Fruit fly (Drosophila melanogaster): Measurements from ENCODE around the gene SWIP.

The SWIP gene

DNA sequence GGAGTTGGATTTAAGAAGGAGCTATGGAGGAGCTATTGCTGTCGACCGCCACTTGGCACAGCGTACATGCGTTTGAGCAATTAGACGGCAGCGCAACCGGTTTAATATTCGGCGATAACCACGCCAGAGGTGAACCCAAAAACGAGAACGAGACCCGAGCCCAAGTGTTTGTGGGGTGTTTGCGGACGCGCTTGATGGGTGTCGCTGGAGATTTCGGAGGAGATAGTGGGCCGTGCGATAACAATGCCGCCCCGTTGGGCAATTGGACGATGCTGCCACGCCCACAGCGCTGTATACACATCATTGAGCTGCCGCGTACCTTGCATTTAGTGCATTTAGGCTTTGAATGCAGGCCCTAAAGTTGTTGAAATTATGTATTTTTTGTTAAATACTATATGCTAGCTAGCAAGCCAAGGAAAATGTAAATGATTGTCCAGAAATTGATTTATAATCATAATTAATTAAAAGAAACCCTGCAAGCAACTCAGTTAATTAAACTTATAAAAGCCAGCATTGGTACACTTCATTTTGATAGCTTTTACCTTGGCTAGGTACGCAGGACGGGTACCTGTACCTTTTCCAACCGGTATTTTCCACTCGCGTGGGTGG, 5.1 kb upstream of the SWIP start, which contains the start of gene Had1 (continued):
- no peak for TF ChIP-seq CG6272 (GFP tag; IDR thresholded peaks at IDR 0.05)
- peak; percentile 3 for TF ChIP-seq MESR4 (GFP tag; optimal IDR thresholded peaks at IDR 0.05)
- peak; percentile 22 for TF ChIP-seq HmgZ (tag; optimal IDR thresholded peaks at IDR 0.05)
- peak; percentile 43; the same call in 1 of the 2 replicates for TF ChIP-seq Rfx (GFP tag; IDR thresholded peaks at IDR 0.05)
- no peak for TF ChIP-seq CG10274 (GFP tag; optimal IDR thresholded peaks at IDR 0.05)
- TF ChIP-seq Side (GFP tag; optimal IDR thresholded peaks at IDR 0.05) = no peak
- 0 out of 3 replicates have a peak, but pooled peaks have one; percentile 5 for TF ChIP-seq Opbp (GFP tag; IDR thresholded peaks at IDR 0.05; ENCODE audit: partially characterized antibody)
- no peak for TF ChIP-seq pan (optimal IDR thresholded peaks at IDR 0.05)
- peak in 1 of 2 experiments; percentile 16 for TF ChIP-seq pan (GFP tag; optimal IDR thresholded peaks at IDR 0.05 in 1 of 2, IDR thresholded peaks at IDR 0.05 in 1 of 2)
- TF ChIP-seq crol (GFP tag; IDR thresholded peaks at IDR 0.05) = no peak

- TF ChIP-seq CG4730 (GFP tag; IDR thresholded peaks at IDR 0.05) = no peak
- TF ChIP-seq crp (GFP tag; optimal IDR thresholded peaks at IDR 0.05) = no peak
- TF ChIP-seq CG13296 (GFP tag; optimal IDR thresholded peaks at IDR 0.05) = peak; percentile 13
- TF ChIP-seq zf30C (GFP tag; optimal IDR thresholded peaks at IDR 0.05) = no peak
- peak; percentile 44 for TF ChIP-seq ERR (GFP tag; optimal IDR thresholded peaks at IDR 0.05)
- TF ChIP-seq Med (GFP tag) = peak; percentile 2
- TF ChIP-seq sens (GFP tag) = peak; percentile 44
Observed at dm6 chrX:16308953-16309352, 4.6 kb upstream of the SWIP start.

dm6 chrX:16309764-16310163, 3.7 kb upstream of the SWIP start:
- TF ChIP-seq Vsx1 (GFP tag; optimal IDR thresholded peaks at IDR 0.05) (peak; percentile 71), exex (tag; optimal IDR thresholded peaks at IDR 0.05) (peak; percentile 60), CG8089 (GFP tag; optimal IDR thresholded peaks at IDR 0.05) (no peak)

- TF ChIP-seq da (GFP tag; optimal IDR thresholded peaks at IDR 0.05) (no peak), Opbp (GFP tag; IDR thresholded peaks at IDR 0.05; ENCODE audit: partially characterized antibody) (peak; percentile 49; the same call in 2 of the 3 replicates), CG42726 (GFP tag; IDR thresholded peaks at IDR 0.05; ENCODE audit: partially characterized antibody) (no peak), fd64A (GFP tag; optimal IDR thresholded peaks at IDR 0.05) (no peak), Ravus (GFP tag; IDR thresholded peaks at IDR 0.05) (no peak), Spps (tag; optimal IDR thresholded peaks at IDR 0.05) (no peak), CG6654 (GFP tag; optimal IDR thresholded peaks at IDR 0.05) (no peak), unc-4 (GFP tag; IDR thresholded peaks at IDR 0.05; ENCODE audit: partially characterized antibody) (no peak), pnt (GFP tag; optimal IDR thresholded peaks at IDR 0.05) (no peak), CkIIα-i1 (GFP tag; IDR thresholded peaks at IDR 0.05) (no peak), CG11696 (GFP tag; IDR thresholded peaks at IDR 0.05) (no peak), CG9609 (GFP tag; optimal IDR thresholded peaks at IDR 0.05) (no peak), Hsf (GFP tag; optimal IDR thresholded peaks at IDR 0.05) (no peak), Fer2 (tag; optimal IDR thresholded peaks at IDR 0.05) (no peak), H15 (GFP tag; IDR thresholded peaks at IDR 0.05) (no peak), grn (GFP tag; optimal IDR thresholded peaks at IDR 0.05) (no peak), CG8388 (GFP tag; optimal IDR thresholded peaks at IDR 0.05) (no peak), E2f1 (GFP tag; IDR thresholded peaks at IDR 0.05) (no peak), CG16779 (GFP tag; IDR thresholded peaks at IDR 0.05) (no peak), Atf-2 (GFP tag; optimal IDR thresholded peaks at IDR 0.05) (no peak), Drgx (GFP tag; IDR thresholded peaks at IDR 0.05) (peak; percentile 73), gem (tag; optimal IDR thresholded peaks at IDR 0.05) (peak; percentile 15), CG7928 (GFP tag; optimal IDR thresholded peaks at IDR 0.05) (no peak), mam (GFP tag; optimal IDR thresholded peaks at IDR 0.05) (no peak), ato (GFP tag; IDR thresholded peaks at IDR 0.05; ENCODE audit: partially characterized antibody) (no peak), ssp (GFP tag; IDR thresholded peaks at IDR 0.05) (no peak), Mes4 (GFP tag; optimal IDR thresholded peaks at IDR 0.05) (peak; percentile 17)
Observed at dm6 chrX:16318858-16319557, 5.5 kb downstream of the SWIP start.
